Fruit fly (Drosophila melanogaster) whole organism, pupa: Measurements from ENCODE around the gene snRNP-U1-70K.

Experiments
- CG10348 ChIP-seq: fragments of 200-800 bp; sonication (Bioruptor generic); IDR thresholded peaks from 2 replicates; pipeline ENCODE4 v1.3.6; 2022; ENCODE audit warnings: missing biosample characterization, missing genetic modification characterization
- CG12605 ChIP-seq: fragments of 200-800 bp; sonication (Bioruptor generic); IDR thresholded peaks from 2 replicates; pipeline ENCODE4 v1.3.6; 2022; ENCODE audit warnings: missing biosample characterization, missing genetic modification characterization
- CG14655 ChIP-seq: fragments of 200-800 bp; sonication (Bioruptor generic); optimal IDR thresholded peaks from 3 replicates; lab custom pipeline; 2017; ENCODE audit warnings: mild to moderate bottlenecking, missing biosample characterization, missing genetic modification reagents, missing genetic modification characterization
- CG15710 ChIP-seq: fragments of 200-800 bp; sonication (Bioruptor generic); optimal IDR thresholded peaks from 2 replicates; lab custom pipeline; 2018; ENCODE audit warnings: missing biosample characterization, mild to moderate bottlenecking, missing genetic modification characterization, moderate library complexity
- CG34367 ChIP-seq: fragments of 200-800 bp; sonication (Bioruptor generic); optimal IDR thresholded peaks from 2 replicates; lab custom pipeline; 2018; ENCODE audit warnings: missing biosample characterization, mild to moderate bottlenecking, missing genetic modification characterization
- CG4496 ChIP-seq: fragments of 200-800 bp; sonication (Bioruptor generic); IDR thresholded peaks from 3 replicates; pipeline ENCODE4 v1.3.6; 2022; ENCODE audit warnings: missing biosample characterization, missing genetic modification characterization
- D1 ChIP-seq: fragments of 200-800 bp; sonication (Bioruptor generic); optimal IDR thresholded peaks from 2 replicates; lab custom pipeline; 2018; ENCODE audit warnings: missing biosample characterization, mild to moderate bottlenecking, missing genetic modification characterization, moderate library complexity
- EcR ChIP-seq: fragments of 200-800 bp; sonication (Bioruptor generic); optimal IDR thresholded peaks from 3 replicates; lab custom pipeline; 2019; ENCODE audit warnings: missing biosample characterization, missing genetic modification characterization, mild to moderate bottlenecking, moderate library complexity, missing genetic modification reagents
- Pif1B ChIP-seq: fragments of 200-800 bp; sonication (Bioruptor generic); optimal IDR thresholded peaks from 3 replicates; lab custom pipeline; 2016; ENCODE audit warnings: missing biosample characterization, missing genetic modification characterization

DNA sequence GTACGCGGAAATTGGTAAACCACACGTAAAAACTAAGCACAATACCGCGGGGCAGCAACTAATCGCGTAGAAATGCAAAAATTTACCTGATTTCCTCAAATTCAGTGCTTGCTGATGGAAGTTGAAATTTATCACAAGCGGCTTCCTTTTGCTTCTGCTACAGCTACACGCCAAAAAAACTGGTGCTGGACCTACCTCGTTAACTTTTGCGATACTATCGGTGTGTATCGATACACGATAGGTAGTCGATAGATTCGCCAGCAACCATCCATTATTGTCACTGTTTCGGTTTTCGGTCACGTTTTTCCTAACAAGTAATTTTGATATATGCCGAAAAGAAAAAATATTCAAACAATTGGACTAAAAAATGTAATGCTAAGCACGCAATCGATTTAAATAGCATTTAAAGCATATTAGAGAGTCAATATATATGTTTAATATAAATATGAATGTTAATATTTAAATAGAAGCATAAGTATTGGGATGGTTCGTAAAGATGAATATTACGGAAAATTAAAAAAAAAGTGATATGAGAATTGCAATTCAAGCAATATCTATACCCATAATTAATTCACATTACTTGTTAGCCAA, 4.0 kb downstream of the snRNP-U1-70K start, which contains the start of gene Sumo:
- TF ChIP-seq CG4496 (GFP tag; lab: Robert Waterston, UW) = no peak; the same call in 2 of the 3 replicates
- no peak; the same call in 1 of the 2 replicates for TF ChIP-seq CG12605
- peak; percentile 6 for TF ChIP-seq CG15710 (tag; lab: Kevin White, UChicago)
- TF ChIP-seq CG14655 (GFP tag; lab: Kevin White, UChicago) = no peak
- TF ChIP-seq Pif1B (GFP tag; lab: Kevin White, UChicago) = no peak
- no peak for TF ChIP-seq D1 (tag; lab: Kevin White, UChicago)
- TF ChIP-seq EcR (GFP tag; lab: Kevin White, UChicago) = no peak
- TF ChIP-seq CG34367 (tag; lab: Kevin White, UChicago) = no peak
- TF ChIP-seq CG10348 = no peak
